Worm (Caenorhabditis elegans) whole organism, L4 larva: ENCODE results near the gene W07G4.5.
A peak's percentile ranks its signal among the peaks of the same experiment; 100 is the strongest.

Experiments used
- Y105C5A.15 ChIP-seq: fragments of 200-800 bp; sonication (Bioruptor generic); IDR thresholded peaks from 2 replicates; pipeline ENCODE4 v1.3.6; 2022; ENCODE audit warnings: missing genetic modification characterization, missing compliant biosample characterization
- Y48G9A.11 ChIP-seq: fragments of 200-800 bp; sonication (Bioruptor generic); IDR thresholded peaks from 2 replicates; pipeline ENCODE4 v1.3.6; 2022; ENCODE audit warnings: missing genetic modification reagents, missing genetic modification characterization, missing compliant biosample characterization
- ama-1 ChIP-seq: fragments of 150-350 bp; optimal IDR thresholded peaks from 2 replicates; lab custom pipeline; 2014; ENCODE audit warnings: inconsistent platforms, mixed read lengths
- daf-19 ChIP-seq: fragments of 200-800 bp; sonication (Bioruptor generic); conservative IDR thresholded peaks from 2 replicates; pipeline ENCODE4 v1.3.6; 2022; ENCODE audit warnings: missing genetic modification characterization, missing compliant biosample characterization
- lin-15B ChIP-seq: fragments of 150-350 bp; sonication (generic microtip); optimal IDR thresholded peaks from 3 replicates; lab custom pipeline; 2014; ENCODE audit warnings: missing biosample characterization, missing genetic modification characterization
- lir-3 ChIP-seq: sonication (generic microtip); optimal IDR thresholded peaks from 2 replicates; lab custom pipeline; 2016; ENCODE audit warnings: mild to moderate bottlenecking, missing genetic modification characterization, missing compliant biosample characterization
- pha-4 ChIP-seq, 2 experiments: fragments of 150-350 bp in 1 of 2; fragments of 200-800 bp in 1 of 2; sonication (Bioruptor generic) in 1 of 2; IDR thresholded peaks in 1 of 2; optimal IDR thresholded peaks in 1 of 2; 2 replicates each; pipeline versions ENCODE4 v1.3.6 to Lab custom; 2014 to 2022; ENCODE audit warnings: missing genetic modification characterization in 2 of 2, missing genetic modification reagents in 2 of 2, missing biosample characterization in 1 of 2, missing compliant biosample characterization in 1 of 2
- snpc-1.2 ChIP-seq: fragments of 200-800 bp; sonication (Bioruptor generic); IDR thresholded peaks from 2 replicates; pipeline ENCODE4 v1.3.6; 2022; ENCODE audit warnings: missing genetic modification reagents, missing genetic modification characterization, missing compliant biosample characterization
- unc-130 ChIP-seq: sonication (generic microtip); optimal IDR thresholded peaks from 2 replicates; lab custom pipeline; 2016; ENCODE audit warnings: missing genetic modification reagents, missing genetic modification characterization, missing compliant biosample characterization
- unc-62 ChIP-seq, 3 experiments: fragments of 150-350 bp in 1 of 3; sonication (generic microtip); optimal IDR thresholded peaks in 2 of 3; peaks in 1 of 3; 1 replicate in 1 of 3; 2 replicates in 2 of 3; lab custom pipeline; 2014 to 2017; ENCODE audit warnings: missing biosample characterization in 3 of 3, missing genetic modification characterization in 3 of 3, missing genetic modification reagents in 3 of 3, missing genotype in 1 of 3
- zag-1 ChIP-seq: fragments of 150-350 bp; optimal IDR thresholded peaks from 2 replicates; lab custom pipeline; 2014; ENCODE audit warnings: missing biosample characterization, missing genetic modification characterization
- ztf-11 ChIP-seq: fragments of 150-350 bp; optimal IDR thresholded peaks from 2 replicates; lab custom pipeline; 2014; ENCODE audit warnings: missing biosample characterization, missing genetic modification characterization
- ztf-7 ChIP-seq: fragments of 150-350 bp; optimal IDR thresholded peaks from 2 replicates; lab custom pipeline; 2014; ENCODE audit warnings: missing biosample characterization, missing genetic modification characterization

DNA sequence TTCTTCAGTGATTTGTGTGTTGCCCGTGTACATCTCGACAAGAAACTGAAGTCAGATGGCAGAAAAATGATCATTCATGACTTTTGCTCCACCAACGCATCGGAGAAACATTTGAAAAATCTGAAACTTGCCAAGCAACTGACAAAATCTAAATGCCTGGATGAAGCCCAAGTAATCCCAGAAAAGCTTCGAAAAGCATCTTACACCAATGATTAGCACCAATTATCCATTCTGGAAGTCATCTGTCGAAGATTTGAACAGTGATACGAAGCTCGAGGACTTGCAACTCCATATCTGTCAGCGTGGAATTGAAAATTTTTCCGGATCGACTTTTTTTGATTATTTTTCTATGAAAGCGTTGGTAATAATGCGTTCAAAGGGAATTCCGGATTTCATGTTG, 15.6 kb downstream of the W07G4.5 start:
- peak in 1 of 2 experiments; percentile 91 for TF ChIP-seq unc-62 (GFP tag; optimal IDR thresholded peaks at IDR 0.05 in 1 of 2; lab: Kevin White, UChicago)
- no peak for TF ChIP-seq unc-62 (tag; optimal IDR thresholded peaks at IDR 0.05; lab: Kevin White, UChicago)
- no peak for TF ChIP-seq ztf-11 (tag; lab: Kevin White, UChicago)
- no peak for TF ChIP-seq ztf-7 (tag; lab: Kevin White, UChicago)
- no peak for TF ChIP-seq daf-19
- no peak for TF ChIP-seq pha-4 (GFP tag; IDR thresholded peaks at IDR 0.05; lab: Robert Waterston, UW)
- TF ChIP-seq pha-4 (tag; optimal IDR thresholded peaks at IDR 0.05; lab: Kevin White, UChicago): no peak
- no peak for TF ChIP-seq Y48G9A.11
- no peak for TF ChIP-seq ama-1
- no peak for TF ChIP-seq zag-1
- no peak for TF ChIP-seq lir-3 (tag; lab: Kevin White, UChicago)
- no peak for TF ChIP-seq lin-15B (tag; lab: Kevin White, UChicago)
- TF ChIP-seq Y105C5A.15: no peak
- no peak for TF ChIP-seq unc-130
- TF ChIP-seq snpc-1.2 (GFP tag; lab: Robert Waterston, UW): no peak
